Fruit fly (Drosophila melanogaster): ENCODE data around the gene CG8036.

The CG8036 gene

DNA sequence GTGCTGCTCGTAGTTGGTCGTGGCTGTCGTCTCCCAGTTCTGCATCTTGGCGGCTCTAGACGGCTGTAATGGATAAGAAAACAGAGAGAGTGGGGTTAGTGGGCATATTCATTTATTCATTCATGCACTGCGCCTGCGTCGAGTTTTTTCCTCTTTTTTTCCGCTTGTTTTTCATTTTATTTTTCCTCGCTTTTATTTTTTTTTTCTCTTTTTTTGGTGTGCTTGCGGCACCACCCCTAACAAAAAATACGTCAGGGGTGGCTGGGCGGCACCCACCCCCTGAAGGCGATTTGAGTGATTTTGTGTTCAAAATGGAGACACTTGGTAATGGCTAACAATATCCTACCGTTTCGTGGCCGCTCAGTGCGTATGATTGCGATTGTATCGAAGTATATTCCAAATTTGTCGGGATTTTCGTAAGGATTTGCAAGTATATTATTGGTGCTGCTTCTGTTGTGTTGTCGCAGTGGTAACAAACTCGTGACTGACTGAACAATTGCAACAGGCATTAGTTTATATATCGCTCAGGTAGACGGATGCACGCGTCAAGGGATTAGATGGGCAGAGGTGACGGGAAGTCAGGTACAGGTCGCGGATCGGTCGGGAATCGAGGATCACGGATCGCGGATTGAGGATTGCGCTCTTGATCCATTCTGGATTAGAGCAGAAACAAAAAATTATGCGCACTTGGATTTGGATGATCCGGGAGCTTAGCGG is 26.6 kb downstream of the CG8036 start (continued):
- TF ChIP-seq CG11398 (GFP tag; optimal IDR thresholded peaks at IDR 0.05) (no peak), NC2β (GFP tag; optimal IDR thresholded peaks at IDR 0.05) (no peak), sqz (GFP tag; optimal IDR thresholded peaks at IDR 0.05) (peak; percentile 93), crp (GFP tag; optimal IDR thresholded peaks at IDR 0.05) (no peak), CG7987 (GFP tag; optimal IDR thresholded peaks at IDR 0.05) (no peak), disco-r (GFP tag; optimal IDR thresholded peaks at IDR 0.05) (no peak), Poxn (GFP tag; IDR thresholded peaks at IDR 0.05) (no peak), Lhr (GFP tag; optimal IDR thresholded peaks at IDR 0.05) (no peak), CG33213 (GFP tag; optimal IDR thresholded peaks at IDR 0.05) (no peak), CG2129 (GFP tag; IDR thresholded peaks at IDR 0.05; ENCODE audit: partially characterized antibody) (no peak), ro (GFP tag; IDR thresholded peaks at IDR 0.05) (no peak), chif (GFP tag; optimal IDR thresholded peaks at IDR 0.05) (no peak), CG3281 (GFP tag; optimal IDR thresholded peaks at IDR 0.05) (no peak), Max (GFP tag; optimal IDR thresholded peaks at IDR 0.05) (no peak), Jarid2 (GFP tag; optimal IDR thresholded peaks at IDR 0.05) (no peak), amos (GFP tag; IDR thresholded peaks at IDR 0.05; ENCODE audit: partially characterized antibody) (no peak), CG4404 (GFP tag; IDR thresholded peaks at IDR 0.05) (no peak), sob (GFP tag; IDR thresholded peaks at IDR 0.05) (no peak; the same call in 1 of the 2 replicates), zfh1 (GFP tag; IDR thresholded peaks at IDR 0.05) (no peak), run (tag; optimal IDR thresholded peaks at IDR 0.05) (no peak), Asciz (GFP tag; optimal IDR thresholded peaks at IDR 0.05) (no peak), CG13624 (GFP tag; optimal IDR thresholded peaks at IDR 0.05) (no peak), CG11723 (GFP tag; optimal IDR thresholded peaks at IDR 0.05) (no peak), peb (GFP tag; IDR thresholded peaks at IDR 0.05) (no peak), NK7.1 (GFP tag; optimal IDR thresholded peaks at IDR 0.05) (no peak), pros (GFP tag; optimal IDR thresholded peaks at IDR 0.05) (no peak), Nf-YC (tag; optimal IDR thresholded peaks at IDR 0.05) (peak; percentile 73), CG7271 (tag; optimal IDR thresholded peaks at IDR 0.05) (no peak), CG6175 (GFP tag; IDR thresholded peaks at IDR 0.05) (no peak), ewg (GFP tag; optimal IDR thresholded peaks at IDR 0.05) (peak; percentile 68), CG16779 (GFP tag; IDR thresholded peaks at IDR 0.05) (no peak), zen2 (GFP tag; IDR thresholded peaks at IDR 0.05; ENCODE audit: partially characterized antibody) (no peak), CG6654 (GFP tag; optimal IDR thresholded peaks at IDR 0.05) (no peak), ap (GFP tag; IDR thresholded peaks at IDR 0.05) (no peak), TFAM (GFP tag; optimal IDR thresholded peaks at IDR 0.05) (no peak), D19A (tag; optimal IDR thresholded peaks at IDR 0.05) (no peak), CG17186 (GFP tag; optimal IDR thresholded peaks at IDR 0.05) (no peak), CG5953 (GFP tag; IDR thresholded peaks at IDR 0.05) (no peak), Bteb2 (GFP tag; optimal IDR thresholded peaks at IDR 0.05) (no peak), CG9437 (GFP tag; optimal IDR thresholded peaks at IDR 0.05) (no peak), fd3F (GFP tag; optimal IDR thresholded peaks at IDR 0.05) (no peak), gsb-n (tag; optimal IDR thresholded peaks at IDR 0.05) (no peak), Oli (tag; optimal IDR thresholded peaks at IDR 0.05) (no peak), ems (GFP tag; optimal IDR thresholded peaks at IDR 0.05) (no peak), Awh (GFP tag; IDR thresholded peaks at IDR 0.05) (no peak), cas (GFP tag; IDR thresholded peaks at IDR 0.05) (no peak), Vsx1 (GFP tag; optimal IDR thresholded peaks at IDR 0.05) (no peak), CG10321 (GFP tag; IDR thresholded peaks at IDR 0.05) (peak; percentile 20; the same call in 1 of the 2 replicates), NFAT (GFP tag; IDR thresholded peaks at IDR 0.05) (peak; percentile 36; the same call in 1 of the 2 replicates), CG10462 (GFP tag; optimal IDR thresholded peaks at IDR 0.05) (no peak)

Data from whole organism, embryonic.